Fruit fly (Drosophila melanogaster) whole organism, embryonic: ENCODE measurements around the gene CG31800.

ENCODE experiments used
- Abd-B ChIP-seq: fragments of 200-800 bp; sonication (Bioruptor generic); optimal IDR thresholded peaks from 2 replicates; lab custom pipeline; 2018; ENCODE audit warnings: missing biosample characterization, mild to moderate bottlenecking, missing genetic modification characterization, moderate library complexity
- CG10431 ChIP-seq: fragments of 200-800 bp; sonication (Bioruptor generic); optimal IDR thresholded peaks from 3 replicates; lab custom pipeline; 2018; ENCODE audit warnings: missing biosample characterization, mild to moderate bottlenecking, missing genetic modification characterization
- CG10543 ChIP-seq: fragments of 200-800 bp; sonication (Bioruptor generic); optimal IDR thresholded peaks from 3 replicates; lab custom pipeline; 2017; ENCODE audit warnings: missing biosample characterization, mild to moderate bottlenecking, missing genetic modification characterization, moderate library complexity
- CG11093 ChIP-seq: fragments of 200-800 bp; sonication (Bioruptor generic); IDR thresholded peaks from 3 replicates; pipeline ENCODE4 v1.3.6; 2022; ENCODE audit warnings: missing biosample characterization, missing genetic modification characterization
- CG11247 ChIP-seq: fragments of 200-800 bp; sonication (Bioruptor generic); IDR thresholded peaks from 2 replicates; pipeline ENCODE4 v1.3.6; 2022; ENCODE audit warnings: missing biosample characterization, missing genetic modification characterization
- CG11398 ChIP-seq: fragments of 200-800 bp; sonication (Bioruptor generic); optimal IDR thresholded peaks from 2 replicates; lab custom pipeline; 2016; ENCODE audit warnings: missing biosample characterization, missing genetic modification characterization
- CG12155 ChIP-seq: fragments of 200-800 bp; sonication (Bioruptor generic); optimal IDR thresholded peaks from 3 replicates; lab custom pipeline; 2016; ENCODE audit warnings: missing biosample characterization, missing genetic modification characterization
- CG12299 ChIP-seq: fragments of 200-800 bp; sonication (Bioruptor generic); optimal IDR thresholded peaks from 2 replicates; lab custom pipeline; 2018; ENCODE audit warnings: missing biosample characterization, mild to moderate bottlenecking, missing genetic modification characterization
- CG13123 ChIP-seq: fragments of 200-800 bp; sonication (Bioruptor generic); optimal IDR thresholded peaks from 2 replicates; lab custom pipeline; 2016; ENCODE audit warnings: missing biosample characterization, missing genetic modification characterization
- CG13424 ChIP-seq: fragments of 200-800 bp; sonication (Bioruptor generic); optimal IDR thresholded peaks from 2 replicates; lab custom pipeline; 2019; ENCODE audit warnings: missing biosample characterization, mild to moderate bottlenecking, missing genetic modification characterization, moderate library complexity
- CG14667 ChIP-seq: fragments of 200-800 bp; sonication (Bioruptor generic); IDR thresholded peaks from 2 replicates; pipeline ENCODE4 v1.3.6; 2022; ENCODE audit warnings: missing biosample characterization, missing genetic modification characterization
- CG15601 ChIP-seq: fragments of 200-800 bp; sonication (Bioruptor generic); optimal IDR thresholded peaks from 3 replicates; lab custom pipeline; 2019; ENCODE audit warnings: missing biosample characterization, mild to moderate bottlenecking, missing genetic modification characterization, moderate library complexity
- CG17359 ChIP-seq: fragments of 200-800 bp; sonication (Bioruptor generic); optimal IDR thresholded peaks from 3 replicates; lab custom pipeline; 2018; ENCODE audit warnings: missing biosample characterization, mild to moderate bottlenecking, missing genetic modification characterization, moderate library complexity
- CG17612 ChIP-seq: fragments of 200-800 bp; sonication (Bioruptor generic); IDR thresholded peaks from 2 replicates; pipeline ENCODE4 v1.3.6; 2022; ENCODE audit warnings: missing biosample characterization, missing genetic modification characterization
- CG1832 ChIP-seq: fragments of 200-800 bp; sonication (Bioruptor generic); optimal IDR thresholded peaks from 2 replicates; lab custom pipeline; 2017; ENCODE audit warnings: missing biosample characterization, mild to moderate bottlenecking, missing genetic modification characterization, inconsistent platforms
- CG2199 ChIP-seq: fragments of 200-800 bp; sonication (Bioruptor generic); IDR thresholded peaks from 3 replicates; pipeline ENCODE4 v1.3.6; 2022; ENCODE audit warnings: missing biosample characterization, missing genetic modification characterization
- CG2678 ChIP-seq: fragments of 200-800 bp; sonication (Bioruptor generic); optimal IDR thresholded peaks from 3 replicates; lab custom pipeline; 2019; ENCODE audit warnings: missing biosample characterization, mild to moderate bottlenecking, missing genetic modification characterization, moderate library complexity
- CG3281 ChIP-seq: fragments of 200-800 bp; sonication (Bioruptor generic); optimal IDR thresholded peaks from 3 replicates; lab custom pipeline; 2017; ENCODE audit warnings: missing biosample characterization, mild to moderate bottlenecking, missing genetic modification characterization
- CG3407 ChIP-seq: fragments of 200-800 bp; sonication (Bioruptor generic); optimal IDR thresholded peaks from 2 replicates; lab custom pipeline; 2018; ENCODE audit warnings: missing biosample characterization, mild to moderate bottlenecking, missing genetic modification characterization
- CG34422 ChIP-seq: fragments of 200-800 bp; sonication (Bioruptor generic); IDR thresholded peaks from 3 replicates; pipeline ENCODE4 v1.3.6; 2022; ENCODE audit warnings: missing biosample characterization, missing genetic modification characterization
- CG42726 ChIP-seq: fragments of 200-800 bp; sonication (Bioruptor generic); IDR thresholded peaks from 2 replicates; pipeline ENCODE4 v1.3.6; 2022; ENCODE audit warnings: missing biosample characterization, missing genetic modification characterization; ENCODE audit not compliant: partially characterized antibody
- CG4360 ChIP-seq: fragments of 200-800 bp; sonication (Bioruptor generic); IDR thresholded peaks from 2 replicates; pipeline ENCODE4 v1.3.6; 2022; ENCODE audit warnings: missing biosample characterization, missing genetic modification characterization
- CG4730 ChIP-seq: fragments of 200-800 bp; sonication (Bioruptor generic); IDR thresholded peaks from 2 replicates; pipeline ENCODE4 v1.3.6; 2022; ENCODE audit warnings: missing biosample characterization, missing genetic modification characterization
- CG6175 ChIP-seq: fragments of 200-800 bp; sonication (Bioruptor generic); IDR thresholded peaks from 3 replicates; pipeline ENCODE4 v1.3.6; 2022; ENCODE audit warnings: missing biosample characterization, missing genetic modification characterization
- CG6254 ChIP-seq: fragments of 200-800 bp; sonication (Bioruptor generic); optimal IDR thresholded peaks from 3 replicates; lab custom pipeline; 2017; ENCODE audit warnings: mild to moderate bottlenecking, missing biosample characterization, missing genetic modification reagents, missing genetic modification characterization
- CG6689 ChIP-seq: fragments of 200-800 bp; sonication (Bioruptor generic); IDR thresholded peaks from 2 replicates; pipeline ENCODE4 v1.3.6; 2022; ENCODE audit warnings: missing biosample characterization, missing genetic modification characterization
- CG7963 ChIP-seq: fragments of 200-800 bp; sonication (Bioruptor generic); IDR thresholded peaks from 3 replicates; pipeline ENCODE4 v1.3.6; 2022; ENCODE audit warnings: missing biosample characterization, missing genetic modification characterization; ENCODE audit not compliant: partially characterized antibody
- CG8478 ChIP-seq: fragments of >200 bp; optimal IDR thresholded peaks from 2 replicates; lab custom pipeline; 2018
- Dfd ChIP-seq, 2 experiments: fragments of >200 bp; optimal IDR thresholded peaks; 2 replicates each; lab custom pipeline; 2017; ENCODE audit warnings: missing biosample characterization in 2 of 2, missing genetic modification characterization in 2 of 2
- E2f1 ChIP-seq: fragments of 200-800 bp; sonication (Bioruptor generic); IDR thresholded peaks from 2 replicates; pipeline ENCODE4 v1.3.6; 2022; ENCODE audit warnings: missing biosample characterization, missing genetic modification characterization
- Fer3 ChIP-seq: fragments of 200-800 bp; sonication (Bioruptor generic); optimal IDR thresholded peaks from 2 replicates; lab custom pipeline; 2018; ENCODE audit warnings: missing biosample characterization, mild to moderate bottlenecking, missing genetic modification characterization, moderate library complexity
- Hmx ChIP-seq: fragments of 200-800 bp; sonication (Bioruptor generic); optimal IDR thresholded peaks from 2 replicates; lab custom pipeline; 2016; ENCODE audit warnings: missing biosample characterization, missing genetic modification characterization
- Med ChIP-seq: fragments of 200-800 bp; sonication (Bioruptor generic); peaks from one replicate; lab custom pipeline; 2016; ENCODE audit warnings: missing biosample characterization, missing genetic modification characterization, mild to moderate bottlenecking, inconsistent platforms, moderate library complexity
- Mrtf ChIP-seq: fragments of 200-800 bp; sonication (Bioruptor generic); IDR thresholded peaks from 3 replicates; pipeline ENCODE4 v1.3.6; 2022; ENCODE audit warnings: missing biosample characterization, missing genetic modification characterization
- NC2α ChIP-seq: fragments of 200-800 bp; sonication (Bioruptor generic); optimal IDR thresholded peaks from 2 replicates; lab custom pipeline; 2016; ENCODE audit warnings: missing biosample characterization, missing genetic modification characterization
- Scr ChIP-seq: fragments of 200-800 bp; sonication (Bioruptor generic); IDR thresholded peaks from 2 replicates; pipeline ENCODE4 v1.3.6; 2022; ENCODE audit warnings: missing biosample characterization, missing genetic modification characterization; ENCODE audit not compliant: partially characterized antibody
- Xbp1 ChIP-seq: fragments of 200-800 bp; sonication (Bioruptor generic); optimal IDR thresholded peaks from 3 replicates; lab custom pipeline; 2016; ENCODE audit warnings: missing biosample characterization, mild to moderate bottlenecking, missing genetic modification characterization
- chinmo ChIP-seq: fragments of 200-800 bp; sonication (Bioruptor generic); IDR thresholded peaks from 4 replicates; pipeline ENCODE4 v1.3.6; 2022; ENCODE audit warnings: missing biosample characterization, missing genetic modification characterization; ENCODE audit not compliant: partially characterized antibody
- dan ChIP-seq: fragments of 200-800 bp; sonication (Bioruptor generic); IDR thresholded peaks from 2 replicates; pipeline ENCODE4 v1.3.6; 2022; ENCODE audit warnings: missing biosample characterization, missing genetic modification characterization
- dmrt99B ChIP-seq: fragments of 200-800 bp; sonication (Bioruptor generic); optimal IDR thresholded peaks from 2 replicates; lab custom pipeline; 2018; ENCODE audit warnings: missing biosample characterization, mild to moderate bottlenecking, missing genetic modification characterization, moderate library complexity
- ftz-f1 ChIP-seq: fragments of 200-800 bp; sonication (Bioruptor generic); optimal IDR thresholded peaks from 2 replicates; lab custom pipeline; 2016; ENCODE audit warnings: missing biosample characterization, missing genetic modification characterization
- kni ChIP-seq: fragments of 200-800 bp; sonication (Bioruptor generic); optimal IDR thresholded peaks from 3 replicates; lab custom pipeline; 2017; ENCODE audit warnings: mild to moderate bottlenecking, missing biosample characterization, missing genetic modification reagents, missing genetic modification characterization
- nmo ChIP-seq: fragments of 200-800 bp; sonication (Bioruptor generic); optimal IDR thresholded peaks from 2 replicates; lab custom pipeline; 2018; ENCODE audit warnings: missing biosample characterization, mild to moderate bottlenecking, missing genetic modification characterization, moderate library complexity
- prd ChIP-seq, 3 experiments: fragments of >200 bp in 2 of 3; fragments of 200-800 bp in 1 of 3; sonication (Bioruptor generic) in 1 of 3; optimal IDR thresholded peaks in 2 of 3; IDR thresholded peaks in 1 of 3; 2 replicates in 2 of 3; 3 replicates in 1 of 3; pipeline versions ENCODE4 v1.3.6 to Lab custom; 2017 to 2022; ENCODE audit warnings: missing biosample characterization in 1 of 3, missing genetic modification characterization in 1 of 3
- pros ChIP-seq: fragments of 200-800 bp; sonication (Bioruptor generic); optimal IDR thresholded peaks from 3 replicates; lab custom pipeline; 2019; ENCODE audit warnings: missing biosample characterization, mild to moderate bottlenecking, missing genetic modification characterization, moderate library complexity
- sug ChIP-seq: fragments of 200-800 bp; optimal IDR thresholded peaks from 2 replicates; lab custom pipeline; 2019; ENCODE audit warnings: missing biosample characterization, mild to moderate bottlenecking, missing genetic modification characterization, moderate library complexity
- tgo ChIP-seq: fragments of 200-800 bp; sonication (Bioruptor generic); IDR thresholded peaks from 3 replicates; pipeline ENCODE4 v1.3.6; 2022; ENCODE audit warnings: missing biosample characterization, missing genetic modification characterization

CG31800 gene

DNA sequence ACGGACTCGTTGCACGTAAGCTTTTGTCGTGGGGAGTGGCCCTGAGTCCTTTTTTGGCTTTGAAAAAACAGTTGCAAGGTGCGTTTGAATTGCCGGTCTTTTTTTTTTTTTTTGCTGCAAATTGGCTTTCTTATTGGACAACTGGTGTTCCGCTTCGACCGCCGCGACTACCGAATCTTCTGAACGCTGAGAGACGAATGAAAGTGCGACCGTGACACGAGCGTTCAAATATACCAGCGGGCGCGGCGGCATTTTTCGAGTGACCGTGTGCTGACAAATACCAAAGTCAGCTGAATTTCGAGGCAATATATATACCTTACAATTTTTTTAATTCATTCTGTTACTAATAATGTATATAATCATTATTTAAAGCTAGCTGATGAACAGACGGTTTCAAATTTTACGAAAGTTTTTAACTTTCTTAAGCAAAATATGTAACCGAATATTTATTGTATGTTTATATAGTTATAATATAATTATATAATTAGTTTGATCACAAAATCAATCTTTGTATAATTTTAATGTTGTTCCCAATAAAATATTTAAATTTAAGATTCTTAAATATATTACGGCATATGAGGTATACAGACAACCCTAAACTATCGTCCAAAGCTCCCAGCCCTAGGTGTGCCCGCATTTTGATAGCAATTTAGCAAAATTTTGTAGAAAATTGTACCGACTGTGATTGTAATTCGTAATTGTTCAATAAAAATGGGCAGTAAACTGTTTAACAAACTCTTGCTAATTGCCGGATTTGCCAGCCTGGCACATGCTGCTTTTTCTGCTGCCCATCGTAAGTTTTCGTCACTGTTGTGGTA lies 47.1 kb downstream of the CG31800 start, which contains the start of the genes Swip-1 and EMC5 (continued):
- TF ChIP-seq CG3281 (GFP tag; lab: Kevin White, UChicago) (peak; percentile 44), sug (tag; lab: Kevin White, UChicago) (peak; percentile 73), tgo (GFP tag; lab: Robert Waterston, UW) (peak; percentile 62), pros (GFP tag; lab: Kevin White, UChicago) (no peak), CG2678 (peak; percentile 80), kni (no peak), CG12299 (peak; percentile 27), NC2α (GFP tag; lab: Kevin White, UChicago) (peak; percentile 13), CG14667 (0 out of 2 replicates have a peak, but pooled peaks have one; percentile 26), CG11398 (GFP tag; lab: Kevin White, UChicago) (no peak), CG7963 (GFP tag; lab: Robert Waterston, UW) (peak; percentile 24; the same call in 1 of the 3 replicates), CG2199 (GFP tag; lab: Robert Waterston, UW) (no peak), CG6254 (GFP tag; lab: Kevin White, UChicago) (peak; percentile 19), CG3407 (GFP tag; lab: Kevin White, UChicago) (peak; percentile 13), CG15601 (tag; lab: Kevin White, UChicago) (peak; percentile 66), CG13123 (GFP tag; lab: Kevin White, UChicago) (no peak), dan (GFP tag; lab: Robert Waterston, UW) (no peak), Med (GFP tag; lab: Kevin White, UChicago) (peak; percentile 86), Dfd (GFP tag; optimal IDR thresholded peaks at IDR 0.05; lab: Kevin White, UChicago) (no peak), Scr (GFP tag; lab: Robert Waterston, UW) (peak; percentile 71), CG11093 (GFP tag; lab: Robert Waterston, UW) (no peak), Abd-B (GFP tag; lab: Kevin White, UChicago) (peak; percentile 84), CG8478 (lab: Kevin White, UChicago) (no peak), dmrt99B (tag; lab: Kevin White, UChicago) (peak; percentile 52), Mrtf (GFP tag; lab: Robert Waterston, UW) (peak; percentile 39; the same call in 1 of the 3 replicates), chinmo (GFP tag; lab: Robert Waterston, UW) (0 out of 4 replicates have a peak, but pooled peaks have one; percentile 17), prd (optimal IDR thresholded peaks at IDR 0.05; lab: Kevin White, UChicago) (no peak), prd (GFP tag; IDR thresholded peaks at IDR 0.05; lab: Robert Waterston, UW) (peak; percentile 62; the same call in 1 of the 3 replicates), CG6689 (GFP tag; lab: Robert Waterston, UW) (peak; percentile 66), Xbp1 (GFP tag; lab: Kevin White, UChicago) (peak; percentile 73), CG12155 (GFP tag; lab: Kevin White, UChicago) (peak; percentile 38), ftz-f1 (GFP tag; lab: Kevin White, UChicago) (no peak), CG10431 (GFP tag; lab: Kevin White, UChicago) (peak; percentile 58), CG4730 (GFP tag; lab: Robert Waterston, UW) (peak; percentile 39; the same call in 1 of the 2 replicates), E2f1 (peak; percentile 29; the same call in 1 of the 2 replicates), CG13424 (tag; lab: Kevin White, UChicago) (peak; percentile 80), CG1832 (no peak), CG6175 (GFP tag; lab: Robert Waterston, UW) (0 out of 3 replicates have a peak, but pooled peaks have one; percentile 21), CG42726 (GFP tag; lab: Robert Waterston, UW) (peak; percentile 72), CG11247 (GFP tag; lab: Robert Waterston, UW) (peak; percentile 64), CG4360 (0 out of 2 replicates have a peak, but pooled peaks have one; percentile 17), CG34422 (peak; percentile 36; the same call in 2 of the 3 replicates), Hmx (GFP tag; lab: Kevin White, UChicago) (no peak), Fer3 (tag; lab: Kevin White, UChicago) (peak; percentile 44), nmo (peak; percentile 86), CG17612 (GFP tag; lab: Robert Waterston, UW) (0 out of 2 replicates have a peak, but pooled peaks have one; percentile 31), CG17359 (tag; lab: Kevin White, UChicago) (peak; percentile 41), CG10543 (peak; percentile 66)
